Fruit fly (Drosophila melanogaster) ovary, adult (tissue): ENCODE results near the gene Aef1.

Experiments
- CG17801 ChIP-seq: fragments of 200-800 bp; optimal IDR thresholded peaks from 2 replicates; lab custom pipeline; 2019; ENCODE audit warnings: missing biosample characterization, mild to moderate bottlenecking, missing genetic modification characterization, moderate library complexity; ENCODE audit not compliant: partially characterized antibody

Aef1 gene

DNA sequence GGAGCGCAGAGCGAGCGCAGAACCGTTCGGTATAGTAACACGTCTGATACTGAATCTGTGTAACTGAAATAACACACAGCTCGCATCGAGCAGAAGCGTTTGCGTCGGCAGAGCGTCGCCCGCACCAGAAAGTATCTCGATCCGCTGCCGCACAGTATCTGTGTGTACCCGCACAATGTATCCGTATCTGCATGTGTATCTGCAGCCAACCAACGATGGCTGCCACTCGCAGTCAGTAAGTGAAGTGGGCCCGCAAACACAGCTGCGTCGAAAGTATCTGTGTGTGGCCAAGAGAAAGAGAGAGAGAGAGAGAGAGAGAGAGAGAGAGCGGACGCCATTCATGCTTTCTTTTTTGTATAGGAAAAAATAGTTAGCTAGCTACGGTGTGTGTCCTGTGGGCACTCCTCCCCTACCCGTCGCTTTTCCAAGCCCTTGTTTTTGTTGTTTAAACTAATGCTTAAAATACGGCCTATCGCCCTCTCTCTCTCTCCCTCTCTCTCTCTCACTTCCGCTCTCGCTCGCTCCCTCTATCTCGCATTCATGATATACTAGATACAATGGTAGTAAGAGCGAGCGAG, 43.3 kb downstream of the Aef1 start, which contains the start of gene croc:
croc (minus strand) TSS at position 51 of the 578 bp plus-strand sequence.
- no peak for TF ChIP-seq CG17801

DNA sequence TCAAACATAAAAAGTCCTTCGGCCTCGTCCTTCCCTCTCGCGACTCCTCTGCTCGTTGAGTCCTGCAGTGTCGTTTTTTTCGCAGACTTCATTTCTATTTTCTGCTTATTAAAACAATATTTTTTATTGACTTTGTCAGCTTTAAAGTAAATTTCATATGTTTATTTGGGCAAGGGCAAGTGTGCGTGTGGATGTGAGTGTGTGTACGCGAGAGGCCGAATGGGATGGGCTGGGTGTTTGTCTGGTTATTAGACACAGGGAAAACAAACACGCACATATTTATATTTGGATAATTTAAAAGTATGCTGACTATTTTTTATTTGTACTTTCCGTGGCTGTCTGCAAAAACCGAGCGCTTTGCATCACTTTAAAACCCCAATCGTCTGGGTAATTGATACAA, 44.6 kb downstream of the Aef1 start:
- TF ChIP-seq CG17801, result no peak

DNA sequence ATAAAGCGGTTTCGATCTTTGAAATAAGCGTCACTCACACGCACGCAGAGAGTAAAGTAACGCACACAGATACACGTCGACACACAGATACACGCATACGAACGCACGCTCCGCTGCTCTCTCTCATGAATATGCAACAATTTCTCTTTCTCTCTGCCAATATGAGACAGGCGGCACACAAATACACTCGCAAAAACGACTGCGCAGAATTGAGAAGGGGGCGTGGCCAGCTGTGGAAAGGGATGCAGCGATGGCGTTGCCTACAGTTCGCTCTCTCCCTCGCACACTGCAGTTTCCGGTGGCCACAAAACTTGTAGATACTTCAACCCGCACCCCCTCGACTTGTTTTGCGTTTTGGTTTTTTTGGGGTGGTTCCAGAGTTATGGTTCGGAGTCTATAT, 46.4 kb downstream of the Aef1 start:
- TF ChIP-seq CG17801, result no peak

DNA sequence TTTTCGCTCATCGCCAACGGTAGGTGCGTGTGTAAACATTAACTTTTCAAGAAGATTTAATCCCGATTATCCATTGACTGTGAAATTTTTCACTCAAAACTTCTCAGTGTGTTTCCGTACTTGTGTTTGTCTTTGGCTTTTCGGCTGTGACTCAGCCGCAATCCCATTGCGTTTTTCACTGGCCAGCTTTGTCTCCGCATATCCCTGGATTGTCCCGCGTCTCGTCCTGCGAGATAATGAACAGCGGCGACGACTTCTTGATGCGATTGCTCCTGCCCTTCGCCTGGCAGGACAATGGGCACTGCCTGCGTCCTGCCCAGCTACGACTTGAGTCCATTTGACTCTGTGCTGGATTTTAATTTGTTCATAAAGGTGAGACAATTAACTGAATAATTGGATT, 48.9 kb downstream of the Aef1 start:
- TF ChIP-seq CG17801, result no peak

DNA sequence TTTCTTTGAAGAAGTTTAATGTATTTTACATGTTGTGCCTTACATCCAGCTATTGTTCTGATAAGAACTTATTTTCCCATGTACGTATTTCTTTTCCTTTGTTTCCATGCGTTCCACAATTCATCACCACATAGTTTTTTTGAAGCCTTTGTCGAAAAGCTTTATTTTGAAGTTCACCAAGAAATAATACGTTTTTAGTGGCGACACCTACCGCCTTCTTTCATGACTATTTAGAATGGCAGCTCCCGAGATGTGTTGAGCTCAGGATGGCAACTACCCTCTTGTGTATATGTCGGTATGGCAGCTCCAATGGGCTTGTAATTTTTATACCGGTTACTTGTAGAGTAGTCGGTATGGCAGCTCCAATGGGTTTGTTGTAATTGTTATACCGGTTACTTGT, 50.6 kb downstream of the Aef1 start:
- no peak for TF ChIP-seq CG17801
